Fruit fly (Drosophila melanogaster): Measurements from ENCODE around the gene CG31909.

The CG31909 gene

dm6 chr2L:7249293-7249819 lies 8.0 kb upstream of the CG31909 start, which contains the start of gene Ndae1 (continued):
- no peak for TF ChIP-seq schlank (tag; optimal IDR thresholded peaks at IDR 0.05)
- TF ChIP-seq CG13894 (tag; optimal IDR thresholded peaks at IDR 0.05), result peak; percentile 33
- no peak for TF ChIP-seq CG14710 (tag; optimal IDR thresholded peaks at IDR 0.05)
- TF ChIP-seq CG12104 (GFP tag; optimal IDR thresholded peaks at IDR 0.05), result no peak
- TF ChIP-seq az2 (GFP tag; optimal IDR thresholded peaks at IDR 0.05), result no peak
- no peak for TF ChIP-seq CG9727 (GFP tag; optimal IDR thresholded peaks at IDR 0.05)
- no peak for TF ChIP-seq ap (GFP tag; IDR thresholded peaks at IDR 0.05)
- TF ChIP-seq Fer2 (tag; optimal IDR thresholded peaks at IDR 0.05), result no peak
- TF ChIP-seq CG32532 (GFP tag; IDR thresholded peaks at IDR 0.05), result peak; percentile 24; the same call in 1 of the 2 replicates
- no peak for TF ChIP-seq CG11247 (GFP tag; IDR thresholded peaks at IDR 0.05)
- no peak for TF ChIP-seq CG4707 (GFP tag; optimal IDR thresholded peaks at IDR 0.05)
- TF ChIP-seq onecut (GFP tag; IDR thresholded peaks at IDR 0.05), result no peak
- no peak for TF ChIP-seq CG5953 (GFP tag; IDR thresholded peaks at IDR 0.05)
- TF ChIP-seq CG8359 (GFP tag; optimal IDR thresholded peaks at IDR 0.05; ENCODE audit: borderline replicate concordance), result no peak
- TF ChIP-seq CG8281 (tag; optimal IDR thresholded peaks at IDR 0.05), result no peak
- TF ChIP-seq bbx (GFP tag; IDR thresholded peaks at IDR 0.05; ENCODE audit: partially characterized antibody), result 0 out of 2 replicates have a peak, but pooled peaks have one; percentile 19
- no peak for TF ChIP-seq sug (tag; optimal IDR thresholded peaks at IDR 0.05)
- no peak for TF ChIP-seq Dll (GFP tag; IDR thresholded peaks at IDR 0.05; ENCODE audit: partially characterized antibody)
- TF ChIP-seq crol (GFP tag; IDR thresholded peaks at IDR 0.05), result peak; percentile 58; the same call in 1 of the 2 replicates
- TF ChIP-seq CG32767 (GFP tag; IDR thresholded peaks at IDR 0.05), result no peak
- TF ChIP-seq Lim3 (GFP tag; IDR thresholded peaks at IDR 0.05), result no peak
- peak in 1 of 2 experiments; percentile 75 for TF ChIP-seq insv (GFP tag; optimal IDR thresholded peaks at IDR 0.05)
- TF ChIP-seq cad (GFP tag; optimal IDR thresholded peaks at IDR 0.05), result no peak
- no peak for TF ChIP-seq trh (GFP tag; optimal IDR thresholded peaks at IDR 0.05)
- TF ChIP-seq Xrp1 (GFP tag; IDR thresholded peaks at IDR 0.05), result no peak
- TF ChIP-seq twi (tag; optimal IDR thresholded peaks at IDR 0.05), result no peak
- TF ChIP-seq lmd (GFP tag; IDR thresholded peaks at IDR 0.05), result no peak
- TF ChIP-seq sna (GFP tag; IDR thresholded peaks at IDR 0.05; ENCODE audit: partially characterized antibody), result 0 out of 2 replicates have a peak, but pooled peaks have one; percentile 25
- TF ChIP-seq Trl (optimal IDR thresholded peaks at IDR 0.05), result peak; percentile 74 to 81
- no peak for TF ChIP-seq Trl (GFP tag; optimal IDR thresholded peaks at IDR 0.05)
- peak; percentile 75 for TF ChIP-seq abd-A (tag; optimal IDR thresholded peaks at IDR 0.05)
- peak; percentile 4 for TF ChIP-seq Blimp-1 (GFP tag; optimal IDR thresholded peaks at IDR 0.05)
- peak; percentile 9; the same call in 1 of the 2 replicates for TF ChIP-seq CG6689 (GFP tag; IDR thresholded peaks at IDR 0.05)
- peak; percentile 52 for TF ChIP-seq yki (optimal IDR thresholded peaks at IDR 0.05)
- no peak for TF ChIP-seq CG12219 (GFP tag; optimal IDR thresholded peaks at IDR 0.05)
- TF ChIP-seq CG16779 (GFP tag; IDR thresholded peaks at IDR 0.05), result 0 out of 2 replicates have a peak, but pooled peaks have one; percentile 34
- TF ChIP-seq YL-1 (GFP tag; optimal IDR thresholded peaks at IDR 0.05), result no peak
- 0 out of 3 replicates have a peak, but pooled peaks have one; percentile 26 for TF ChIP-seq CG34224 (GFP tag; IDR thresholded peaks at IDR 0.05; ENCODE audit: partially characterized antibody)
- TF ChIP-seq ci (GFP tag; IDR thresholded peaks at IDR 0.05), result 0 out of 3 replicates have a peak, but pooled peaks have one; percentile 13
- no peak for TF ChIP-seq CG17328 (GFP tag; IDR thresholded peaks at IDR 0.05)
- TF ChIP-seq esg (GFP tag; conservative IDR thresholded peaks at IDR 0.05), result no peak
- TF ChIP-seq CG33557 (GFP tag; optimal IDR thresholded peaks at IDR 0.05), result no peak
- no peak for TF ChIP-seq pzg (GFP tag; optimal IDR thresholded peaks at IDR 0.05)
- TF ChIP-seq dimm (GFP tag; IDR thresholded peaks at IDR 0.05), result no peak
- no peak for TF ChIP-seq CG7786 (GFP tag; optimal IDR thresholded peaks at IDR 0.05)
- no peak for TF ChIP-seq bowl (GFP tag; IDR thresholded peaks at IDR 0.05)
- 0 out of 3 replicates have a peak, but pooled peaks have one; percentile 23 for TF ChIP-seq gce (GFP tag; IDR thresholded peaks at IDR 0.05)
- no peak for TF ChIP-seq dmrt99B (tag; optimal IDR thresholded peaks at IDR 0.05)
